Worm (Caenorhabditis elegans) whole organism, L4/young adult: Measurements from ENCODE around the gene Y4C6B.2.

ENCODE experiments used
- W03F9.2 ChIP-seq: fragments of 150-350 bp; optimal IDR thresholded peaks from 2 replicates; lab custom pipeline; 2014; ENCODE audit warnings: missing biosample characterization, missing genetic modification characterization
- dao-5 ChIP-seq: sonication (generic microtip); optimal IDR thresholded peaks from 2 replicates; lab custom pipeline; 2016; ENCODE audit warnings: missing genotype, missing genetic modification characterization, moderate library complexity, missing compliant biosample characterization
- him-1 ChIP-seq: sonication (generic microtip); optimal IDR thresholded peaks from 2 replicates; lab custom pipeline; 2016; ENCODE audit warnings: missing genotype, missing genetic modification reagents, missing genetic modification characterization, missing compliant biosample characterization

Y4C6B.2 gene

DNA sequence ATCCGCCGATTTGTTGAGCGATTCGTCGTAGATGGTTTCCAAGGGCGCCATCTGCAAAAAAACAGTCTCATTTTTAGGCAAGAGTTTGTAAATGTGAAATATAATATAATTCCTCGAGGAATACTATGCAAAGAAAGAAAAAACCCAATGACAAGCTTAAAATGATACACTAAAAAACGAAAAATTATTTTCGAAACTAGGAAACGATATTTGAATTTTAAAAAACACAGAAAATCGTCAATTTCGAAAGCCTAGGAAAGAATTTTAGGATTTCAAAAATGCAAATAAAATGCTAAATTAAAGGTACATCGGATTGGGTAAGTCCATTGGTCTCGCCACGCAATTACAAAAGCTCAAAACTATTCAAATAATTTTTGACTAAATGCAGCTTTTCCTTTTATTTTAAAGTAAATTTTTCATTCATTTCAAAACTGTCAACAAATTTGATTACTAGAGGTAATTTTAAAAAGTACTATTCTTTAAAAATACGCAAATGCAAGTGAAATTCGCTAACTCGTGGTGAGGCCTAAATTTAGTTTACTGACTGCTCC is 52.2 kb downstream of the Y4C6B.2 start, which contains the start of the genes htp-1 and ZK616.5:
htp-1 (minus strand) TSS at position 51 of the 551 bp plus-strand sequence.
ZK616.5 (plus strand) TSS at position 423 of the 551 bp plus-strand sequence.
- no peak for TF ChIP-seq him-1 (tag; lab: Kevin White, UChicago)
- TF ChIP-seq dao-5 (tag; lab: Kevin White, UChicago), result no peak
- no peak for TF ChIP-seq W03F9.2 (tag; lab: Kevin White, UChicago)

DNA sequence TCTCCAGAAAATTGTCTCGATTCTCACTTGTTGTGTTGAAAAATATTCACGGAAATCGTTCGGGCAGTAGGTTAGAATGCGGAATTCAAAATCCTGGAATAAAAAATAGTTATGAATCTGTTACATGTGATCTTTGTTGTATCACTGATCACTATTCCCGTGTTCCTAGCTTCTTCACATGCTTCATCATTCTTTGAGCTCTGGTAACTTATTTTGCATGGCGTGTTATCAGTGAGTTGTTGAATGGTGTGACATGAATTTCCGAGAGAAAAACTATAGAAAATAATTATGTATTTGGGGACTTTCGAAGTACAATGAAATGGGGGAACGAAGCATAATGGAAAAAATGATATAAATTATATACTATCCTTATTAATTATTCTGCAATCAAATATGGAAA is 54.2 kb downstream of the Y4C6B.2 start:
- TF ChIP-seq W03F9.2 (tag; lab: Kevin White, UChicago), result no peak
- TF ChIP-seq him-1 (tag; lab: Kevin White, UChicago), result no peak
- no peak for TF ChIP-seq dao-5 (tag; lab: Kevin White, UChicago)
